Worm (Caenorhabditis elegans): Measurements from ENCODE around the gene srab-21.

- no peak for TF ChIP-seq unc-86 (tag; optimal IDR thresholded peaks at IDR 0.05)
- TF ChIP-seq dmd-4 (tag; optimal IDR thresholded peaks at IDR 0.05; ENCODE audit: borderline replicate concordance): no peak
Observed at ce11 chrV:3463514-3463913, 39.3 kb upstream of the srab-21 start, which contains the start of gene slc-28.1.
